Worm (Caenorhabditis elegans): ENCODE data around the gene col-139.

DNA sequence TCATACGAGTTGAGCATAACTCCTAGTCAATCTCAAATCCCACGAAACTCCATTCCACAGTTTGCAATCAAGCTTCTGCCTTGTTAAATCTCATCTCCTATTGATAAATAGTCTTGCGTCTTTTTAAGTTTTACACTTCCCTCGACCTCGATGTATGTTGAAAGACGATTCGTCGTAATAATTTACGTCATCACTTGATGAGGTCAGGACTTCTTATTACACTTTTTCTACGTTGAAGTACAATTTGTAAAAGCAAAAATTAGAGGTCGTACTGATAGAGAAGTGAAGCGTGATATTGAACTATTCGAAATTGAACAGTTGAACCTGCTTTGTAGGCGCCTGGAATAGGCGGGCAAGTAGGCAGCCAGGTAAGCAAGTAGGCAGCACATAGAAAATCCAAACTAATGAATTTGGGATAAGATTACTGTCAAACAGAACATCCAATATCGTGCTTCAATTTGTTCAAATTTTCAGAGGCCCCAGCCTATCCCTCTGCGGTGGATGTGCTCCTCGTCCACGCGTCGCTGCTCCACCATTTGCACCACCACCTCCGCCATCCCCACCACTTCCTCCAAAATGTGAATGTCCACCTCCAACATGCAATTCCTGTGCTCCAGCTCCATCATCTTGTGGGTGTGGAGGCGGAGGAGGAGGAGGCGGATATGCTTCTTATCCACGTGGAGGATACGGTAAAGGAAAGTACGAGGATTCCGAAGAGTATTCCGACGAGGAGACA lies 4.0 kb downstream of the col-139 start:
- TF ChIP-seq somi-1 (GFP tag; optimal IDR thresholded peaks at IDR 0.05) (no peak), ceh-27 (GFP tag; optimal IDR thresholded peaks at IDR 0.05) (no peak), F23B12.7 (tag; optimal IDR thresholded peaks at IDR 0.05; ENCODE audit: insufficient read depth) (no peak), tlf-1 (GFP tag; optimal IDR thresholded peaks at IDR 0.05) (no peak), unc-130 (GFP tag; optimal IDR thresholded peaks at IDR 0.05) (no peak), nhr-179 (tag; optimal IDR thresholded peaks at IDR 0.05) (no peak), K11D2.4 (GFP tag; IDR thresholded peaks at IDR 0.05) (no peak), B0336.3 (GFP tag; IDR thresholded peaks at IDR 0.05) (no peak), nhr-90 (tag; optimal IDR thresholded peaks at IDR 0.05) (no peak)
